Fruit fly (Drosophila melanogaster) whole organism, embryonic: ENCODE measurements around the gene CG31897.

Source experiments
- CG8290 ChIP-seq, 3 experiments: fragments of 200-800 bp; sonication (Bioruptor generic); optimal IDR thresholded peaks; 2 replicates each; lab custom pipeline; 2016 to 2019; ENCODE audit warnings: missing biosample characterization in 3 of 3, missing genetic modification characterization in 3 of 3, mild to moderate bottlenecking in 2 of 3, moderate library complexity in 1 of 3
- her ChIP-seq: fragments of 200-800 bp; sonication (Bioruptor generic); optimal IDR thresholded peaks from 2 replicates; lab custom pipeline; 2016; ENCODE audit warnings: missing biosample characterization, missing genetic modification characterization

- TF ChIP-seq her (GFP tag; lab: Kevin White, UChicago) (no peak), CG8290 (GFP tag; optimal IDR thresholded peaks at IDR 0.05; lab: Kevin White, UChicago) (no peak), CG8290 (tag; optimal IDR thresholded peaks at IDR 0.05; lab: Kevin White, UChicago) (no peak)
These were observed 29.4 kb downstream of the CG31897 start for dm6 chr2L:8471667-8472066.
